Worm (Caenorhabditis elegans) whole organism, young adult: ENCODE measurements around the gene F44G4.5.

Experiments used
- F57C9.4 ChIP-seq: sonication (generic microtip); optimal IDR thresholded peaks from 2 replicates; lab custom pipeline; 2017; ENCODE audit warnings: mild to moderate bottlenecking, missing genetic modification characterization, missing compliant biosample characterization
- mcd-1 ChIP-seq: fragments of 200-800 bp; sonication (Bioruptor generic); IDR thresholded peaks from 2 replicates; pipeline ENCODE4 v1.3.6; 2022; ENCODE audit warnings: missing genetic modification reagents, missing genetic modification characterization, missing compliant biosample characterization
- pha-4 ChIP-seq: fragments of 150-350 bp; sonication (generic microtip); optimal IDR thresholded peaks from 2 replicates; lab custom pipeline; 2014; ENCODE audit warnings: missing biosample characterization, missing genetic modification reagents, missing genetic modification characterization

DNA sequence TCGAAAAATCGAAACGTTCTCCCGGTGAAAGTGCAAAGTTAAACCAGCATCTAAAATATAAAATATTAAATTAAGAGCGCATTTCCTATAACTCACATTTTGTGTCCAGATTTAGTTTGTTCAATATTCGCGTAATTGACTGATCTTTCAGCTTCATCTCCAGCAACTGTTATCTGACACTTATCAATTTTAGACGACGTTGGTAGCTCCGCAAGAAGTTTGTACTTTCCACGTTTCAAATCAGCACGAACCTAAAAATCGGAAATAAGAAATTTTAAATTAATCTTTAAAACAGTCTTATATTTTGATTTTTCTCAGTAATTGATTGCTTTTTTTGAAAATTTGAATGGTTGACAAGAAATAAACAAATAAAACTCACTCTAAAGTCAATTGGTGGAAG, 17.4 kb upstream of the F44G4.5 start:
- TF ChIP-seq mcd-1 (GFP tag; lab: Robert Waterston, UW) (no peak), F57C9.4 (tag; lab: Kevin White, UChicago) (no peak), pha-4 (tag; lab: Kevin White, UChicago) (no peak)
